Fruit fly (Drosophila melanogaster): ENCODE measurements around the gene CG46465.

CG46465 gene

DNA sequence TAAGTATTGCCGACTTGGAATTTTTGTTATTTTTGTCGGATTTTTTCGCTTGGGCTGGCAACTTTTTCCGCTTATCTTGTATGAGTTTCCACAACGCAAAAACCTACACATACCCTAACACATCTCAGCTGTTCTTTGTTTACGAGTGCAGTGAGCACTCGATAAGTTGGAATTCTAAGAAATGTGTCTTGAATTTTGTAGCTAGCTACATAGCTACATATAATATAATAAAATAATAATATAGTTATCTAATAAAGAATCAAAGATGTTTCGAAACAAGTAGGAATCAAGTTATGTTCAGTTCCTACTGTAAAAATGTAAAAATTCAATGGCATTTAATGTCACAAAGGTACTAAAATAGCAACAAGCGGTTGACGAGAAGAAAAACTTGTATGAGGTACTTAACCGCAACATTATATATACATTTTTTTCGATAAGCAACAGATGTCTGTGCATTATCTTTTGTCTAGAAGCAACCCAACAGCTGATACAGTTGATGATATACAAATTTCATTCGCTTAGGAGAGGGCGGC, 35.1 kb upstream of the CG46465 start, which contains the start of gene Bhmt:
Gene Bhmt (minus strand): TSS at position 170 of the 533 bp plus-strand sequence.
- TF ChIP-seq CG17801 (GFP tag; optimal IDR thresholded peaks at IDR 0.05; ENCODE audit: partially characterized antibody) = peak; percentile 93

DNA sequence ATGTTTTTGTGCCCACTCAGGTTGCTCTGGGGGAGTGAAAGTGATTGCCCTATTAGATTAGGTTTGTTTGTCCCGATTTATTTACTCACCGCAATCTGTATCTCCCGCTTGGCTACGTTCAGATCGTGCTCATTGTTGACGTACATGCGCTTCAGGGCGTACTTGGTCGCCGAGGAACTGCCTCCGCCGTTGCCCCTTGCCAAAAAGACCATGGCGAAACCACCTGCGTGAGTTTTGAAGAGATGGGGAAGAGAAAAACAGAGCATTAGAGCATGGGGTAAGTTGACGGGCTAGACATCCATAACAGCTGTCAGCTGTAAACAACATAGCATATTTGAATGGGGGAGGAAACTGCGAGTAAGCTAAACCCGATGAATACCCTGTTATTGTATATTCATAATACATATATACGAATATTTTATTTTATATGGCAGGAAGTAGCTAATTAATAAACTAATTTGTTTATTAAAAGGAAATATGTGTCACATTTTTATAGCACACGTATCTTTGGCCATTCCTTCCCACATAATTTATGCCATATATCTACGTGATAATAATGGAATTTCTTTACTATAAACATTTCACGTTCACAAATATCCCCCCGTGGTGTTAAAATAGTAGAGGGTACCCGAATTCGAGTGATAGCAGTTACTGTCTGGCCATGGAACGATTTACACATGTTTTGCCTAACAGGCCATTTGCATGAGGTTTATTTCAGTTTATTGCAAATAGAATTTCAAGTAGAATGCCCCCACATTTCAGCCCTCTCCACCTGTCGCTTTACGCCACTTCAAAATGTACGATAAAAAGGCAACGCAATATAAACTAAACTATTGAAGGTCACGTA, 26.7 kb upstream of the CG46465 start:
- TF ChIP-seq CG17801 (GFP tag; optimal IDR thresholded peaks at IDR 0.05; ENCODE audit: partially characterized antibody) = no peak

DNA sequence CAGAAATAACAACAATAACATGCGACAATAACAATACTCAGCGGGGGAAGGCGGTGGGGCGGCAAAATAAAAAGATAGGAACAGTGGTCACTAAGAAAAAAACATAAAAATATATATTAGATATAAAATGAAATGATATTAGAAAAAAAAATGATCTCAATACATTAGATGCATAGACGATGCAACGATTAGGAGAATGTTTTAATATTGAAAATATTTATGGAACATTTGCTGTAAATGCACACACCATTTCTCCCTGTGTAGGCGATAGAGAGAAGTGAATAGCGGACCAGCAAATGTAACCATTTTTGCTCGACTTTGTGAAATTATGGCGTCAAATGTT, 26.1 kb upstream of the CG46465 start:
- TF ChIP-seq CG17801 (GFP tag; optimal IDR thresholded peaks at IDR 0.05; ENCODE audit: partially characterized antibody) = peak; percentile 79

DNA sequence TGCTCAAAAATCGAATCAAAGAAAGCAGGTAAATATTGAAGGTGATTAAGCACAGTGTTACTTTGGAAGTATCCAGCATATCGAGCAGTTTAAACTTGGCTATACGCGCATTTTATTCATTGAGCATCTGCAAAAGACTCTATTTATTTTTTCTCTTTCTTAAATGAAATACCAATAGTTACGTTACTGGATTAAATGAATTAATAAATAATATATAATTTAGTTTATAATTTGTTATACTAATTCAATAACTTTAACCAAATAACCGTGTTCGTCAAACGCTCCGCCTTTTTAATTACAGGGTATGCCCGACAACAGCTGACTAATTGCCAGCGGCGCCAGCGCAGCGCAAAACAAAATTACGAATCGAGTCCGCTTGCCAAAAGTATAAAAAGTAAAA, 25.5 kb upstream of the CG46465 start:
- peak; percentile 91 for TF ChIP-seq CG17801 (GFP tag; optimal IDR thresholded peaks at IDR 0.05; ENCODE audit: partially characterized antibody)

DNA sequence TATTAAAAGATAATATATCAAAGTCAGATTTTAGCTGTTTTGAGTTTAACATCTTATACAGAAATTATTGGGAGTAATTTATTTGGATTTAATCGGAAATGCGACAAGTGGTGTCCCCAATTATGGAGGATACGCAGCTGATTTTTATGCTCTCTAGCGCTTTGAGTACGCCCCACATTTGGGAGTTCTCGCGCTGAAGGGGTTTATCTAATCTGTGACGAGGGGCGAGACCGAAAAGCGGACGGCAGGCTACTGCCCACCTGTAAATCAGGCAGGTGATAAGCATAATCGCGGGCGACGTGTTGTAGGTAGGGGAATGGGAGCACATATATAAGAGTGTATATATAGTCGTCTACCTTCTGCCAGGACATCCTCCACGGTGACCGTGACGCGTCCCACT, 24.4 kb upstream of the CG46465 start:
- TF ChIP-seq CG17801 (GFP tag; optimal IDR thresholded peaks at IDR 0.05; ENCODE audit: partially characterized antibody) = no peak

DNA sequence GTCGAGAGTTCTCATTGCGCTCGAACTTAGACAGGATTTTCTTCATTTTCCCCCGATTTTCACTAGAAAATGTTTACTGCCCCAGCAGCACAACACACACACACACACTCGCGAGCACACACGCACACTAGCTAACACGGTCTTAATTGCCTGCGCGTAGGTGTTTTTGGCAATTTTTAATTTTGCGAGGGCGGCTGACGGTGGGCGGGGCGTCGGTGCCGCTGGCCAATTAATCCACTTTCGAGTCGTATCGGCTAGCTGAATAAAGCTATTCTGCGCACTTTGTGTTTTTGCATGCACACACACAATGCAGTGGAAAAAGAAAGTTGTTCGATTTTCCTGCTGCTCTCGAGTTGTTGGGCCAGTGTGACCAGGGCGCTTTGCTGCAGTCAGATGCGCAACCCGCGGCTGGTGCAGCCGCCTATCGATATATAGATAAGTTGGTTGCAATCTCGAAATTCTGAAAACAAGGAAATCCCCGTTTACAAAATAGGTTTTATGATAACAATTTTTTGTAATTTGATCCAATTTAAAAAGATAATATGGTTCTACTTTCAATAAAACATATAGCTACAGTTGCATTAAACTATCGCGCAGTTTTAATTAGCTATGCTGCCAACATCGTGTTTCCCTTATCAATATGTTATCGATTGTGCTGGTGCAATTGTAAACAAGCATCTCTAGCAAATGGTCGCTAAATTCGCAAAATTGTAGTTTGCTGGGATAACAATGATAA, 23.8 kb upstream of the CG46465 start, which contains the start of the genes Nak and Tango6:
Gene Nak (minus strand): TSS at position 375 of the 736 bp plus-strand sequence.
Gene Tango6 (plus strand): TSS at position 659 of the 736 bp plus-strand sequence.
- peak; percentile 46 for TF ChIP-seq CG17801 (GFP tag; optimal IDR thresholded peaks at IDR 0.05; ENCODE audit: partially characterized antibody)

DNA sequence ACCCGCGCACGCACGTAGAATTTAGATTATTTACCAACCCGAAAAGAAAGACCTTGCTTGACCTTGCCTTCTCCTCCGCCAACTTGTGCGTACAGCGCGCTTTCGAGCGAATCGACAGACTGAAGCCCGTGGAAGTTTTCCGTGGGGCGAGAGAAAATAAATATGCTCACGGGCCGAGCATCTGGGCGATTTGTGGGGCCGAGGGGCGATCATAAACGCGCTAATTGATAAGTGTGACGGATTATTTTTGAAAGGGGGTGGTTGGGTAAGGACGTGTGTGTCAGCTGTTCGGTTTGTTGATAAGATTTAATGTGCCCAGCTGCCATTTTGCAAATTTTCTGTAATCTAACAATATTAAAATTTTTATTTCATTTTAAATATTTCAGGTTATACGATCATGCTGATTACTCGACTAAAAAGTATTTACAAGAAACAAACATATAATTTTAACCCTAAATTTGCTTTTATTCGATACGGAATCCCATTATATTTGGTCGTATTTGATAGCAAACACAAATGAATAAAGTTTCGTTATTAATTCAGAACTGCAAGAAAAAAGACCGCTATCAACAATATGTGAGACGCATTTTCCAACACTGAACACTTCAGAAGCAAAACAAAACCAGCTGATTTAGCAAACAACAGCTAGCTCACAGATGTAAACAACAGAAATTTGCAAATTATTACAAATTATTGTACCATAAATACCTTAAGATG, 18.1 kb upstream of the CG46465 start, which contains the start of the genes L2HGDH and CG10431:
Gene L2HGDH (minus strand): TSS at position 386 of the 717 bp plus-strand sequence.
Gene CG10431 (plus strand): TSS at position 648 of the 717 bp plus-strand sequence.
- peak; percentile 27 for TF ChIP-seq CG17801 (GFP tag; optimal IDR thresholded peaks at IDR 0.05; ENCODE audit: partially characterized antibody)

DNA sequence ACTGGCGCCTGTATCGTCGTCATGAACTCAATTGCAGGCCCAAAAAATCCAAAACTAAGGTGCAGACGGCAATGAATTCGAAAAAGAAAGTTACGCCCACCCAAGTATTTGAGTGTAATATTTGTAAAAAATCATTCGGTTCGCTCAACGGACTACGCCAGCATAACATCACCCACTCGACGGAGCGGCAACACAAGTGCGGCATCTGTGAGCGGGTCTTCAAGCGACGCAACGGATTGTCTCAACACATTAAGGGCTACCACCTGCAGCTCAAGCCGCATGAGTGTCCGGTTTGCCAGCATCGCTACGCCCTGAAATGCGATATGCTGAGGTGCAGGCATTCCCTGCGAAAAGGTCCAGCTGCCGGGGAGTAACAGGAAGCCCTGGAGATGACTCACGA, 15.5 kb upstream of the CG46465 start:
- no peak for TF ChIP-seq CG17801 (GFP tag; optimal IDR thresholded peaks at IDR 0.05; ENCODE audit: partially characterized antibody)

DNA sequence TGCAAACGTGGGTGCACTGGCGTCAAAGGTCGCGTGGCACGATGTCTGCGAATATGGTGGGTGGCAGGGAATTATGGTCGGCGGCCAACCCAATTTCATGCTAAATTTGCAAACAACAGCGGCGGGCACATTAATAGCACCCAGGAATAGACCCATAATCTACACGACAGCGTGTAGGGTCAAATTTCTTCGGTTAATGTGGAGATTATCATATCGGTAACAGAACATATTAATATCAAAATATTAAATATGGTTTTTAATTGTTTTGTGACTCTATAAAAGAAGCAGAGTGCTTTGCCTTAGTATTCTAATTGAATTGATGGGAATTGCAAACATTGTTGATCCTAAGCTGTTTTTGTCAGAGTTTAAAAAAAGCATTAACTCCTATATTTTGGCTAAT, 13.4 kb upstream of the CG46465 start:
- TF ChIP-seq CG17801 (GFP tag; optimal IDR thresholded peaks at IDR 0.05; ENCODE audit: partially characterized antibody) = no peak

DNA sequence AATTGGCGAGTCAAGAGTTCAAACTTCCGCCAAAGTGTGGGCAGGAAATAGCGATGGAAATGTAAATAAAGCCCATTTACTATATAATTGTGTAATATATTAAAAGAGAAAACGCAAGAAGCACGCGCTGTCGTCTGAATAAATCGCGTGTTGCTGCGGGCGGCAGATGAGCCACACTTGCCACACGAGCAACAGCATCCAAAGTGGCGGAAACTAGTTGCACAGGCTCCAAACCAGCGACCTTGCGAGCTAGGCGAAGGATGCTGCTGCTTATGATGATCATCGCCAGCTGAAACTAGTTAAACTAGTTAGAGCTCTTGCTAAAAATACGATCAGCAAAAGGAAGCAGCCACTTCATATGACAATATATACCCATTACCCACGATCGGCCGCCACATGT, 12.9 kb upstream of the CG46465 start:
- no peak for TF ChIP-seq CG17801 (GFP tag; optimal IDR thresholded peaks at IDR 0.05; ENCODE audit: partially characterized antibody)

DNA sequence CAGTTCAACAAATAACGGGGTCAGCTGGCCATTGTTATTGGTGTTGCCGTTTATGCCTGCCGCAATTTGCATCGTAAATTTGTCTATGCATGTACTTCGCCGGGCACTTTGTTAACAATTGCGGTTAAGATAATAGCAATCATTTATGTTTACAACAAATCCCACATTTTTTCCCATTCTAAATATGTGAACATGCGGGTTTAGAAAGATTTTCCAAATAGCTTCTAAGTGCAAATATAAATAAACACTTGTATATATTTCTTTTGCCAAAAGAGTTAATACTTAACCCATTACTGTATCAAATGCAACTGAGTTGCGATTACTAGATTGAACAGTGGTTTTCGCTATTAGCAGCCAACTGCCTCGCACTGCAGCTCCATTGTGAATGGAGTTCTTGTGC, 11.3 kb upstream of the CG46465 start:
- TF ChIP-seq CG17801 (GFP tag; optimal IDR thresholded peaks at IDR 0.05; ENCODE audit: partially characterized antibody) = no peak

DNA sequence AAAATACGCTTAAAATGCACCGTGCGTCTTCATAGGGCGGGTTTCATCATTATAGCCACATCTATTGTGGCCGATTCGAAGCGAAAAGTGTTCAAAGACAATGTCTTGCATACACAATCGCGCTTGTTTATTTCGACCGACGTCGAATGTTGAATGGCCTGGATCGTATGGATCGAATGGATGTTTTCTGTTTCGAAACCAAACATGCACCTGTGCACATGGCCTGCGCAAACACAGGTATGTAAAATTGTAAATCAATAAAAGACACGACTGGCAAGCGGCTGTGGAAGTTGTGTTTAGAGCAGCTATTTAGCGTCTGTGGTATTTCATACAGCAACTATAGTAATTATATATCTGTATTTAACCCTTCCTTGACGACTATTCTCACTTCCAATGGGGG, 10.8 kb upstream of the CG46465 start:
- no peak for TF ChIP-seq CG17801 (GFP tag; optimal IDR thresholded peaks at IDR 0.05; ENCODE audit: partially characterized antibody)

DNA sequence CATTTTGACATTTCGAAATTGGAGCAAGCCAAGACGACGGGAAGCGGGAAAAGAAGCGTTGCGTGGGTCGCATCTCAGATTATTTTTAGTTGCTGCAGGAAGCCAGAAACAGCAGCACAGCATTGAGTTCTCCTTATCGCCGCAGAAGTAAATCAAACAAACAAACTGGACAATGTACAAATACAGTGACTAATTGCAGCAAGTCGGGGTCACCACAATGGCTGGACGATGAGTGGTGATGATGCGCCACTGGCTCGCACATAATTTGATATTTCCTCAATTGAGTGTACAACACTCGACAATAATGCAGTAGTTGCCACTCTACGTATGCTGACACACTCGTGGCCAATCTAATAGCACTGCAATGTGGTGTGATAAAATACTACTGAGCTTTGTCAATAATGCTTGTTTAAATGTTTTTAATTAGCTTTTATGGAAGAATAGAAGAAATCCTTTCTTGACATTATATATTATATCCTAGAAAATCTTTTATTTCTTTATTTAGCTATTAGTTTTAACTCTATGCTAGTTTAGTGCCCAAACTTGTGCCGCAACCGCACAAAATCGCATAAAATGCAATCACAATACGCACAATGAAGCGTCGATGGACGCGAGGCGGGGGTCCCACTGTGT, 10.2 kb upstream of the CG46465 start:
- TF ChIP-seq CG17801 (GFP tag; optimal IDR thresholded peaks at IDR 0.05; ENCODE audit: partially characterized antibody) = peak; percentile 19

Data from ovary, adult (tissue).